Fruit fly (Drosophila melanogaster) whole organism, embryonic: ENCODE results near the gene wrm2.
A peak's percentile ranks its signal among the peaks of the same experiment; 100 is the strongest.

ENCODE experiments used
- ATbp ChIP-seq: fragments of 200-800 bp; sonication (Bioruptor generic); optimal IDR thresholded peaks from 2 replicates; lab custom pipeline; 2017; ENCODE audit warnings: missing biosample characterization, mild to moderate bottlenecking, missing genetic modification characterization, missing genetic modification reagents
- Atf-2 ChIP-seq: fragments of 200-800 bp; sonication (Bioruptor generic); optimal IDR thresholded peaks from 2 replicates; lab custom pipeline; 2016; ENCODE audit warnings: missing biosample characterization, missing genetic modification characterization
- Atf3 ChIP-seq: fragments of 200-800 bp; sonication (Bioruptor generic); optimal IDR thresholded peaks from 3 replicates; lab custom pipeline; 2016; ENCODE audit warnings: missing biosample characterization, missing genetic modification characterization
- Atf6 ChIP-seq: fragments of 200-800 bp; sonication (Bioruptor generic); IDR thresholded peaks from 2 replicates; pipeline ENCODE4 v1.3.6; 2022; ENCODE audit warnings: missing biosample characterization, missing genetic modification characterization
- B-H2 ChIP-seq: fragments of 200-800 bp; sonication (Bioruptor generic); optimal IDR thresholded peaks from 2 replicates; lab custom pipeline; 2018; ENCODE audit warnings: missing biosample characterization, mild to moderate bottlenecking, missing genetic modification characterization
- CG10321 ChIP-seq: fragments of 200-800 bp; sonication (Bioruptor generic); IDR thresholded peaks from 2 replicates; pipeline ENCODE4 v1.3.6; 2022; ENCODE audit warnings: missing biosample characterization, missing genetic modification characterization
- CG10543 ChIP-seq: fragments of 200-800 bp; sonication (Bioruptor generic); optimal IDR thresholded peaks from 3 replicates; lab custom pipeline; 2017; ENCODE audit warnings: missing biosample characterization, mild to moderate bottlenecking, missing genetic modification characterization, moderate library complexity
- CG11085 ChIP-seq: fragments of 200-800 bp; sonication (Bioruptor generic); IDR thresholded peaks from 2 replicates; pipeline ENCODE4 v1.3.6; 2022; ENCODE audit warnings: missing biosample characterization, missing genetic modification characterization
- CG11398 ChIP-seq: fragments of 200-800 bp; sonication (Bioruptor generic); optimal IDR thresholded peaks from 2 replicates; lab custom pipeline; 2016; ENCODE audit warnings: missing biosample characterization, missing genetic modification characterization
- CG11695 ChIP-seq: fragments of 200-800 bp; sonication (Bioruptor generic); IDR thresholded peaks from 3 replicates; pipeline ENCODE4 v1.3.6; 2022; ENCODE audit warnings: missing biosample characterization, missing genetic modification characterization
- CG12071 ChIP-seq: fragments of 200-800 bp; sonication (Bioruptor generic); optimal IDR thresholded peaks from 3 replicates; lab custom pipeline; 2018; ENCODE audit warnings: missing biosample characterization, mild to moderate bottlenecking, missing genetic modification characterization
- CG13894 ChIP-seq: fragments of 200-800 bp; sonication (Bioruptor generic); optimal IDR thresholded peaks from 3 replicates; lab custom pipeline; 2018; ENCODE audit warnings: missing biosample characterization, mild to moderate bottlenecking, missing genetic modification characterization, moderate library complexity
- CG15073 ChIP-seq: fragments of 200-800 bp; sonication (Bioruptor generic); optimal IDR thresholded peaks from 2 replicates; lab custom pipeline; 2016; ENCODE audit warnings: missing biosample characterization, missing genetic modification characterization
- CG1603 ChIP-seq: fragments of 200-800 bp; sonication (Bioruptor generic); optimal IDR thresholded peaks from 2 replicates; lab custom pipeline; 2019; ENCODE audit warnings: missing biosample characterization, mild to moderate bottlenecking, missing genetic modification characterization, moderate library complexity
- CG16779 ChIP-seq: fragments of 200-800 bp; sonication (Bioruptor generic); IDR thresholded peaks from 2 replicates; pipeline ENCODE4 v1.3.6; 2022; ENCODE audit warnings: missing biosample characterization, missing genetic modification characterization
- CG17385 ChIP-seq: fragments of 200-800 bp; sonication (Bioruptor generic); optimal IDR thresholded peaks from 3 replicates; lab custom pipeline; 2018; ENCODE audit warnings: missing biosample characterization, mild to moderate bottlenecking, missing genetic modification characterization
- CG18011 ChIP-seq: fragments of 200-800 bp; sonication (Bioruptor generic); optimal IDR thresholded peaks from 2 replicates; lab custom pipeline; 2017; ENCODE audit warnings: missing biosample characterization, missing genetic modification characterization, mild to moderate bottlenecking, moderate library complexity, missing genotype
- CG30403 ChIP-seq: fragments of 200-800 bp; sonication (Bioruptor generic); optimal IDR thresholded peaks from 3 replicates; lab custom pipeline; 2016; ENCODE audit warnings: missing biosample characterization, missing genetic modification characterization
- CG32532 ChIP-seq: fragments of 200-800 bp; sonication (Bioruptor generic); IDR thresholded peaks from 2 replicates; pipeline ENCODE4 v1.3.6; 2022; ENCODE audit warnings: missing biosample characterization, missing genetic modification characterization
- CG3726 ChIP-seq: fragments of 200-800 bp; sonication (Bioruptor generic); IDR thresholded peaks from 3 replicates; pipeline ENCODE4, ENCODE4 v1.3.6; 2022; ENCODE audit warnings: missing biosample characterization, missing genetic modification characterization
- CG4617 ChIP-seq: fragments of 200-800 bp; sonication (Bioruptor generic); optimal IDR thresholded peaks from 3 replicates; lab custom pipeline; 2016; ENCODE audit warnings: missing biosample characterization, missing genetic modification characterization, borderline replicate concordance
- CG7987 ChIP-seq: fragments of 200-800 bp; sonication (Bioruptor generic); optimal IDR thresholded peaks from 2 replicates; lab custom pipeline; 2018; ENCODE audit warnings: missing biosample characterization, mild to moderate bottlenecking, missing genetic modification characterization, moderate library complexity
- E2f2 ChIP-seq: fragments of 200-800 bp; sonication (Bioruptor generic); IDR thresholded peaks from 2 replicates; pipeline ENCODE4 v1.3.6; 2022; ENCODE audit warnings: missing biosample characterization, missing genetic modification characterization
- Fer3 ChIP-seq: fragments of 200-800 bp; sonication (Bioruptor generic); optimal IDR thresholded peaks from 2 replicates; lab custom pipeline; 2018; ENCODE audit warnings: missing biosample characterization, mild to moderate bottlenecking, missing genetic modification characterization, moderate library complexity
- H15 ChIP-seq: fragments of 200-800 bp; sonication (Bioruptor generic); IDR thresholded peaks from 3 replicates; pipeline ENCODE4 v1.3.6; 2022; ENCODE audit warnings: missing biosample characterization, missing genetic modification characterization
- Hand ChIP-seq: fragments of 200-800 bp; sonication (Bioruptor generic); optimal IDR thresholded peaks from 2 replicates; lab custom pipeline; 2017; ENCODE audit warnings: mild to moderate bottlenecking, missing biosample characterization, missing genetic modification reagents, missing genetic modification characterization
- Jarid2 ChIP-seq: fragments of 200-800 bp; sonication (Bioruptor generic); optimal IDR thresholded peaks from 3 replicates; lab custom pipeline; 2017; ENCODE audit warnings: mild to moderate bottlenecking, missing biosample characterization, missing genetic modification reagents, missing genetic modification characterization
- MTF-1 ChIP-seq: fragments of 200-800 bp; sonication (Bioruptor generic); optimal IDR thresholded peaks from 2 replicates; lab custom pipeline; 2018; ENCODE audit warnings: missing biosample characterization, mild to moderate bottlenecking, missing genetic modification characterization, borderline replicate concordance
- NC2α ChIP-seq: fragments of 200-800 bp; sonication (Bioruptor generic); optimal IDR thresholded peaks from 2 replicates; lab custom pipeline; 2016; ENCODE audit warnings: missing biosample characterization, missing genetic modification characterization
- NFAT ChIP-seq: fragments of 200-800 bp; sonication (Bioruptor generic); IDR thresholded peaks from 2 replicates; pipeline ENCODE4 v1.3.6; 2022; ENCODE audit warnings: missing biosample characterization, missing genetic modification characterization
- Neu2 ChIP-seq: fragments of 200-800 bp; sonication (Bioruptor generic); optimal IDR thresholded peaks from 3 replicates; lab custom pipeline; 2016; ENCODE audit warnings: missing biosample characterization, missing genetic modification characterization, borderline replicate concordance
- Sox102F ChIP-seq: fragments of 200-800 bp; sonication (Bioruptor generic); optimal IDR thresholded peaks from 2 replicates; lab custom pipeline; 2018; ENCODE audit warnings: missing biosample characterization, mild to moderate bottlenecking, missing genetic modification characterization, moderate library complexity
- TFAM ChIP-seq: fragments of 200-800 bp; sonication (Bioruptor generic); optimal IDR thresholded peaks from 2 replicates; lab custom pipeline; 2017; ENCODE audit warnings: missing biosample characterization, missing genetic modification characterization, inconsistent platforms
- Vsx1 ChIP-seq: fragments of 200-800 bp; sonication (Bioruptor generic); optimal IDR thresholded peaks from 2 replicates; lab custom pipeline; 2017; ENCODE audit warnings: missing biosample characterization, mild to moderate bottlenecking, missing genetic modification characterization, missing genetic modification reagents
- ase ChIP-seq: fragments of 200-800 bp; sonication (Bioruptor generic); IDR thresholded peaks from 3 replicates; pipeline ENCODE4 v1.3.6; 2022; ENCODE audit warnings: missing biosample characterization, missing genetic modification characterization
- bowl ChIP-seq: fragments of 200-800 bp; sonication (Bioruptor generic); IDR thresholded peaks from 2 replicates; pipeline ENCODE4 v1.3.6; 2022; ENCODE audit warnings: missing biosample characterization, missing genetic modification characterization
- ci ChIP-seq: fragments of 200-800 bp; sonication (Bioruptor generic); IDR thresholded peaks from 3 replicates; pipeline ENCODE4 v1.3.6; 2022; ENCODE audit warnings: missing biosample characterization, missing genetic modification characterization
- cwo ChIP-seq: fragments of 200-800 bp; sonication (Bioruptor generic); optimal IDR thresholded peaks from 3 replicates; lab custom pipeline; 2017; ENCODE audit warnings: missing biosample characterization, missing genetic modification characterization, mild to moderate bottlenecking, moderate library complexity, missing genetic modification reagents
- dysf ChIP-seq: fragments of 200-800 bp; sonication (Bioruptor generic); IDR thresholded peaks from 3 replicates; pipeline ENCODE4 v1.3.6; 2022; ENCODE audit warnings: missing biosample characterization, missing genetic modification characterization
- exex ChIP-seq: fragments of 200-800 bp; sonication (Bioruptor generic); optimal IDR thresholded peaks from 4 replicates; lab custom pipeline; 2018; ENCODE audit warnings: missing biosample characterization, mild to moderate bottlenecking, missing genetic modification characterization, moderate library complexity
- fu2 ChIP-seq: fragments of 200-800 bp; sonication (Bioruptor generic); optimal IDR thresholded peaks from 2 replicates; lab custom pipeline; 2016; ENCODE audit warnings: missing biosample characterization, missing genetic modification characterization
- kah ChIP-seq: fragments of 200-800 bp; sonication (Bioruptor generic); optimal IDR thresholded peaks from 2 replicates; lab custom pipeline; 2018; ENCODE audit warnings: missing biosample characterization, mild to moderate bottlenecking, missing genetic modification characterization
- lab ChIP-seq: fragments of 200-800 bp; sonication (Bioruptor generic); optimal IDR thresholded peaks from 3 replicates; lab custom pipeline; 2017; ENCODE audit warnings: missing biosample characterization, missing genetic modification characterization, mild to moderate bottlenecking, moderate library complexity, missing genetic modification reagents
- oc ChIP-seq: fragments of 200-800 bp; sonication (Bioruptor generic); optimal IDR thresholded peaks from 2 replicates; lab custom pipeline; 2018; ENCODE audit warnings: missing biosample characterization, mild to moderate bottlenecking, missing genetic modification characterization, moderate library complexity
- psq ChIP-seq: fragments of 200-800 bp; sonication (Bioruptor generic); optimal IDR thresholded peaks from 2 replicates; lab custom pipeline; 2017; ENCODE audit warnings: missing biosample characterization, missing genetic modification characterization
- sim ChIP-seq: fragments of 200-800 bp; sonication (Bioruptor generic); IDR thresholded peaks from 2 replicates; pipeline ENCODE4 v1.3.6; 2022; ENCODE audit warnings: missing biosample characterization, missing genetic modification characterization
- sug ChIP-seq: fragments of 200-800 bp; optimal IDR thresholded peaks from 2 replicates; lab custom pipeline; 2019; ENCODE audit warnings: missing biosample characterization, mild to moderate bottlenecking, missing genetic modification characterization, moderate library complexity
- tap ChIP-seq: fragments of 200-800 bp; optimal IDR thresholded peaks from 3 replicates; lab custom pipeline; 2019; ENCODE audit warnings: missing biosample characterization, mild to moderate bottlenecking, missing genetic modification characterization, moderate library complexity
- z ChIP-seq: fragments of 200-800 bp; sonication (Bioruptor generic); IDR thresholded peaks from 3 replicates; pipeline ENCODE4 v1.3.6; 2022; ENCODE audit warnings: missing biosample characterization, missing genetic modification characterization
- zen2 ChIP-seq: fragments of 200-800 bp; sonication (Bioruptor generic); IDR thresholded peaks from 3 replicates; pipeline ENCODE4 v1.3.6; 2022; ENCODE audit warnings: missing biosample characterization, missing genetic modification characterization; ENCODE audit not compliant: partially characterized antibody

wrm2 gene

DNA sequence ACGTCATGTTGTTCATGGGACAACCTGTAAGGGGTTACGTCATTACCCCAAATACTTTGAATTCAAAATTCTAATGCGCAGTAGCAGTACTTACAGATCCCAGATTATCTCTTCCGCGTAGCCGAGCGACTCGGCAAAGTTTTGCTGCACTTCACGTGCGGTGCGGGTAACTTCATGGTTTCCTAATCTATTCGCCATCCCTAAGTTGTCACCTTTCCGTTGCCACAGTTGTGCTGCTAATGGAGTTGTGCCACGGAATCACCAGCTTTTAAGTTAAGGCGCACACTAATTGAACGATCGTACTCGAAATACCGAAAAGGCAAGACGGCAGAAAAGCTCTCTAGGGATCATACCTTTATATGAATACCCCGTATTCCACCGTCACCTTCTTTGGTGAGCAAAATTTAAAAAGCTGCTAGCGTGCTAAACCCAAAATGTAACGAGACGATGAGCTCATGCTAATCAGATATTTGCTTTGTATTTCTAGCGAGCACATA lies 24.8 kb upstream of the wrm2 start, which contains the start of gene pst (continued):
- peak; percentile 54 for TF ChIP-seq ci (GFP tag; lab: Robert Waterston, UW)
- peak; percentile 10 for TF ChIP-seq CG7987 (GFP tag; lab: Kevin White, UChicago)
- TF ChIP-seq CG3726 (GFP tag; lab: Robert Waterston, UW) = no peak
- no peak for TF ChIP-seq Neu2 (GFP tag; lab: Kevin White, UChicago)
- TF ChIP-seq oc = peak; percentile 45
- TF ChIP-seq NC2α (GFP tag; lab: Kevin White, UChicago) = peak; percentile 14
- TF ChIP-seq sug (tag; lab: Kevin White, UChicago) = peak; percentile 34
- TF ChIP-seq CG15073 = no peak
- TF ChIP-seq z (GFP tag; lab: Robert Waterston, UW) = no peak
- peak; percentile 51 for TF ChIP-seq Jarid2
- TF ChIP-seq NFAT = peak; percentile 44; the same call in 1 of the 2 replicates
- peak; percentile 66 for TF ChIP-seq Atf6 (GFP tag; lab: Robert Waterston, UW)
- TF ChIP-seq ase (GFP tag; lab: Robert Waterston, UW) = no peak
- TF ChIP-seq bowl (GFP tag; lab: Robert Waterston, UW) = peak; percentile 53; the same call in 1 of the 2 replicates
- TF ChIP-seq dysf = 0 out of 3 replicates have a peak, but pooled peaks have one; percentile 26
- TF ChIP-seq CG4617 (GFP tag; lab: Kevin White, UChicago) = no peak
- peak; percentile 45 for TF ChIP-seq CG13894 (tag; lab: Kevin White, UChicago)
- TF ChIP-seq Atf3 (GFP tag; lab: Kevin White, UChicago) = peak; percentile 22
- TF ChIP-seq lab (GFP tag; lab: Kevin White, UChicago) = peak; percentile 69
- peak; percentile 50 for TF ChIP-seq CG17385
- no peak for TF ChIP-seq CG11085 (GFP tag; lab: Robert Waterston, UW)
- TF ChIP-seq Fer3 (tag; lab: Kevin White, UChicago) = no peak
- peak; percentile 52; the same call in 1 of the 2 replicates for TF ChIP-seq CG16779 (GFP tag; lab: Robert Waterston, UW)
- no peak for TF ChIP-seq CG18011 (GFP tag; lab: Kevin White, UChicago)
- no peak for TF ChIP-seq psq
- TF ChIP-seq Hand (GFP tag; lab: Kevin White, UChicago) = peak; percentile 46
- TF ChIP-seq MTF-1 = peak; percentile 17
- TF ChIP-seq E2f2 = peak; percentile 52; the same call in 1 of the 2 replicates
- TF ChIP-seq CG12071 = peak; percentile 52
- TF ChIP-seq CG10321 (GFP tag; lab: Robert Waterston, UW) = peak; percentile 18; the same call in 1 of the 2 replicates
- TF ChIP-seq CG10543 (GFP tag; lab: Kevin White, UChicago) = peak; percentile 59
- TF ChIP-seq tap (tag; lab: Kevin White, UChicago) = no peak
- peak; percentile 14 for TF ChIP-seq Atf-2 (GFP tag; lab: Kevin White, UChicago)
- 0 out of 3 replicates have a peak, but pooled peaks have one; percentile 29 for TF ChIP-seq CG11695 (GFP tag; lab: Robert Waterston, UW)
- peak; percentile 64 for TF ChIP-seq exex
- no peak for TF ChIP-seq CG30403 (GFP tag; lab: Kevin White, UChicago)
- TF ChIP-seq CG32532 (GFP tag; lab: Robert Waterston, UW) = no peak
- peak; percentile 64 for TF ChIP-seq Vsx1
- 0 out of 3 replicates have a peak, but pooled peaks have one; percentile 15 for TF ChIP-seq zen2 (GFP tag; lab: Robert Waterston, UW)
- TF ChIP-seq fu2 (GFP tag; lab: Kevin White, UChicago) = no peak
- no peak for TF ChIP-seq ATbp (GFP tag; lab: Kevin White, UChicago)
- TF ChIP-seq CG1603 (tag; lab: Kevin White, UChicago) = peak; percentile 25
- peak; percentile 44 for TF ChIP-seq cwo (GFP tag; lab: Kevin White, UChicago)
- no peak for TF ChIP-seq Sox102F (GFP tag; lab: Kevin White, UChicago)
- TF ChIP-seq TFAM (GFP tag; lab: Kevin White, UChicago) = no peak
- peak; percentile 27 for TF ChIP-seq CG11398 (GFP tag; lab: Kevin White, UChicago)
- no peak for TF ChIP-seq kah
- TF ChIP-seq sim (GFP tag; lab: Robert Waterston, UW) = no peak
- 0 out of 3 replicates have a peak, but pooled peaks have one; percentile 44 for TF ChIP-seq H15 (GFP tag; lab: Robert Waterston, UW)
- TF ChIP-seq B-H2 (GFP tag; lab: Kevin White, UChicago) = peak; percentile 46
